Worm (Caenorhabditis elegans): Measurements from ENCODE around the gene cyn-16.

cyn-16 gene

ce11 chrII:12036516-12036915 is at the start of gene cyn-16:
Gene cyn-16, minus strand, starts transcription at chrII:12036742.
- TF ChIP-seq M03D4.4 (tag; optimal IDR thresholded peaks at IDR 0.05) (no peak), sptf-1 (tag; optimal IDR thresholded peaks at IDR 0.05) (no peak), pha-4 (tag; optimal IDR thresholded peaks at IDR 0.05) (no peak), mab-5 (tag; optimal IDR thresholded peaks at IDR 0.05) (no peak), tbx-8 (GFP tag; optimal IDR thresholded peaks at IDR 0.05) (no peak), unc-120 (tag; optimal IDR thresholded peaks at IDR 0.05; ENCODE audit: poor library complexity, severe bottlenecking) (no peak), blmp-1 (tag; optimal IDR thresholded peaks at IDR 0.05) (no peak), snpc-4 (tag; optimal IDR thresholded peaks at IDR 0.05) (no peak), lin-13 (tag; optimal IDR thresholded peaks at IDR 0.05) (no peak), lin-32 (GFP tag; optimal IDR thresholded peaks at IDR 0.05) (no peak), mep-1 (tag; optimal IDR thresholded peaks at IDR 0.05) (no peak), ztf-11 (tag; optimal IDR thresholded peaks at IDR 0.05) (no peak), ces-1 (GFP tag; optimal IDR thresholded peaks at IDR 0.05) (no peak), ham-2 (GFP tag; optimal IDR thresholded peaks at IDR 0.05) (no peak), cnd-1 (tag; optimal IDR thresholded peaks at IDR 0.05) (no peak), drap-1 (GFP tag; optimal IDR thresholded peaks at IDR 0.05) (no peak), hlh-1 (tag; optimal IDR thresholded peaks at IDR 0.05) (no peak)

- TF ChIP-seq ham-2 (GFP tag; optimal IDR thresholded peaks at IDR 0.05): peak; percentile 70
Observed at ce11 chrII:12082086-12082485, 45.5 kb upstream of the cyn-16 start.

- TF ChIP-seq lin-13 (tag; optimal IDR thresholded peaks at IDR 0.05) (no peak), blmp-1 (tag; optimal IDR thresholded peaks at IDR 0.05) (no peak), ztf-11 (tag; optimal IDR thresholded peaks at IDR 0.05) (no peak), lsy-2 (tag; optimal IDR thresholded peaks at IDR 0.05) (no peak), ceh-83 (GFP tag; optimal IDR thresholded peaks at IDR 0.05) (no peak), lin-32 (GFP tag; optimal IDR thresholded peaks at IDR 0.05) (no peak), mab-5 (tag; optimal IDR thresholded peaks at IDR 0.05) (no peak), zip-8 (tag; optimal IDR thresholded peaks at IDR 0.05) (no peak), cnd-1 (tag; optimal IDR thresholded peaks at IDR 0.05) (no peak), pha-4 (tag; optimal IDR thresholded peaks at IDR 0.05) (no peak), nhr-12 (tag; optimal IDR thresholded peaks at IDR 0.05) (no peak), ham-2 (GFP tag; optimal IDR thresholded peaks at IDR 0.05) (no peak), nhr-28 (tag; optimal IDR thresholded peaks at IDR 0.05) (no peak), M03D4.4 (tag; optimal IDR thresholded peaks at IDR 0.05) (no peak), nhr-76 (tag; optimal IDR thresholded peaks at IDR 0.05) (no peak)
Observed at ce11 chrII:12081454-12081853, 44.9 kb upstream of the cyn-16 start.

ce11 chrII:12080015-12080414 is 43.5 kb upstream of the cyn-16 start:
- no peak for TF ChIP-seq nhr-12 (tag; optimal IDR thresholded peaks at IDR 0.05)
- no peak for TF ChIP-seq blmp-1 (tag; optimal IDR thresholded peaks at IDR 0.05)
- no peak for TF ChIP-seq unc-120 (tag; optimal IDR thresholded peaks at IDR 0.05; ENCODE audit: poor library complexity, severe bottlenecking)
- no peak for TF ChIP-seq ceh-39 (tag; optimal IDR thresholded peaks at IDR 0.05)
- no peak for TF ChIP-seq nhr-28 (tag; optimal IDR thresholded peaks at IDR 0.05)
- no peak for TF ChIP-seq unc-62 (GFP tag; optimal IDR thresholded peaks at IDR 0.05)
- TF ChIP-seq elt-1 (tag; optimal IDR thresholded peaks at IDR 0.05; ENCODE audit: borderline replicate concordance, insufficient read depth): no peak
- TF ChIP-seq cnd-1 (tag; optimal IDR thresholded peaks at IDR 0.05): no peak
- TF ChIP-seq sem-2 (GFP tag; optimal IDR thresholded peaks at IDR 0.05): no peak
- TF ChIP-seq bed-3 (GFP tag; optimal IDR thresholded peaks at IDR 0.05): no peak
- TF ChIP-seq mab-5 (tag; optimal IDR thresholded peaks at IDR 0.05): no peak
- no peak for TF ChIP-seq lsy-2 (tag; optimal IDR thresholded peaks at IDR 0.05)
- no peak for TF ChIP-seq hlh-1 (tag; optimal IDR thresholded peaks at IDR 0.05)

ce11 chrII:12077281-12077680 is 40.7 kb upstream of the cyn-16 start:
- TF ChIP-seq pha-4 (tag; optimal IDR thresholded peaks at IDR 0.05): no peak
- TF ChIP-seq snpc-4 (tag; optimal IDR thresholded peaks at IDR 0.05): no peak
- no peak for TF ChIP-seq bed-3 (GFP tag; optimal IDR thresholded peaks at IDR 0.05)
- no peak for TF ChIP-seq mab-5 (tag; optimal IDR thresholded peaks at IDR 0.05)
- no peak for TF ChIP-seq nhr-237 (tag; optimal IDR thresholded peaks at IDR 0.05)
- no peak for TF ChIP-seq ztf-11 (tag; optimal IDR thresholded peaks at IDR 0.05)
- TF ChIP-seq unc-39 (tag; optimal IDR thresholded peaks at IDR 0.05): no peak
- no peak for TF ChIP-seq blmp-1 (tag; optimal IDR thresholded peaks at IDR 0.05)
- TF ChIP-seq nhr-28 (tag; optimal IDR thresholded peaks at IDR 0.05): no peak
- no peak for TF ChIP-seq flh-1 (GFP tag; optimal IDR thresholded peaks at IDR 0.05)
- no peak for TF ChIP-seq lin-32 (GFP tag; optimal IDR thresholded peaks at IDR 0.05)
- TF ChIP-seq ceh-43 (GFP tag; optimal IDR thresholded peaks at IDR 0.05): no peak
- no peak for TF ChIP-seq nhr-12 (tag; optimal IDR thresholded peaks at IDR 0.05)
- TF ChIP-seq ces-1 (GFP tag; optimal IDR thresholded peaks at IDR 0.05): no peak
- no peak for TF ChIP-seq zip-8 (tag; optimal IDR thresholded peaks at IDR 0.05)
- TF ChIP-seq cnd-1 (tag; optimal IDR thresholded peaks at IDR 0.05): no peak
- no peak for TF ChIP-seq hlh-1 (tag; optimal IDR thresholded peaks at IDR 0.05)
